Worm (Caenorhabditis elegans) whole organism, late embryonic: ENCODE measurements around the gene lgc-21.
A peak's percentile ranks its signal among the peaks of the same experiment; 100 is the strongest.

Source experiments
- C08G9.2 ChIP-seq: sonication (generic microtip); optimal IDR thresholded peaks from 2 replicates; lab custom pipeline; 2016; ENCODE audit warnings: mild to moderate bottlenecking, missing genetic modification characterization, moderate library complexity, missing compliant biosample characterization
- F13H6.1 ChIP-seq: sonication (generic microtip); optimal IDR thresholded peaks from 2 replicates; lab custom pipeline; 2016; ENCODE audit warnings: missing genetic modification characterization, missing compliant biosample characterization
- K02D7.2 ChIP-seq: sonication (generic microtip); optimal IDR thresholded peaks from 2 replicates; lab custom pipeline; 2017; ENCODE audit warnings: mild to moderate bottlenecking, missing genetic modification characterization, missing compliant biosample characterization
- Y22D7AL.16 ChIP-seq: sonication (generic microtip); optimal IDR thresholded peaks from 2 replicates; lab custom pipeline; 2016; ENCODE audit warnings: missing genetic modification characterization, missing compliant biosample characterization
- ceh-18 ChIP-seq: sonication (generic microtip); optimal IDR thresholded peaks from 2 replicates; lab custom pipeline; 2016; ENCODE audit warnings: missing genetic modification characterization, missing compliant biosample characterization
- ceh-22 ChIP-seq: sonication (generic microtip); optimal IDR thresholded peaks from 2 replicates; lab custom pipeline; 2017; ENCODE audit warnings: missing biosample characterization, missing genetic modification characterization
- ceh-31 ChIP-seq: sonication (generic microtip); optimal IDR thresholded peaks from 2 replicates; lab custom pipeline; 2016; ENCODE audit warnings: missing genetic modification characterization, missing compliant biosample characterization
- ceh-34 ChIP-seq: sonication (generic microtip); optimal IDR thresholded peaks from 2 replicates; lab custom pipeline; 2016; ENCODE audit warnings: mild to moderate bottlenecking, missing genetic modification characterization, missing compliant biosample characterization
- ceh-45 ChIP-seq: fragments of 200-800 bp; sonication (Bioruptor generic); IDR thresholded peaks from 2 replicates; pipeline ENCODE4 v1.3.6; 2022; ENCODE audit warnings: missing genetic modification reagents, missing genetic modification characterization, missing compliant biosample characterization
- ceh-48 ChIP-seq: sonication (generic microtip); optimal IDR thresholded peaks from 2 replicates; lab custom pipeline; 2016; ENCODE audit warnings: missing genetic modification characterization, inconsistent platforms, missing compliant biosample characterization
- ceh-6 ChIP-seq: fragments of 200-800 bp; sonication (Bioruptor generic); optimal IDR thresholded peaks from 2 replicates; lab custom pipeline; 2018; ENCODE audit warnings: mild to moderate bottlenecking, missing genetic modification characterization, missing compliant biosample characterization
- dmd-4 ChIP-seq: sonication (generic microtip); optimal IDR thresholded peaks from 2 replicates; lab custom pipeline; 2016; ENCODE audit warnings: borderline replicate concordance, missing genetic modification characterization, missing compliant biosample characterization
- elt-2 ChIP-seq: sonication (generic microtip); optimal IDR thresholded peaks from 2 replicates; lab custom pipeline; 2016; ENCODE audit warnings: missing genetic modification reagents, missing genetic modification characterization, missing compliant biosample characterization
- elt-4 ChIP-seq: sonication (generic microtip); optimal IDR thresholded peaks from 2 replicates; lab custom pipeline; 2016; ENCODE audit warnings: missing genetic modification characterization, missing compliant biosample characterization
- ets-4 ChIP-seq: sonication (generic microtip); optimal IDR thresholded peaks from 2 replicates; lab custom pipeline; 2016; ENCODE audit warnings: missing genetic modification characterization, missing compliant biosample characterization
- eyg-1 ChIP-seq: sonication (generic microtip); optimal IDR thresholded peaks from 2 replicates; lab custom pipeline; 2016; ENCODE audit warnings: missing genotype, missing genetic modification characterization, missing compliant biosample characterization
- fkh-6 ChIP-seq: sonication (generic microtip); optimal IDR thresholded peaks from 2 replicates; lab custom pipeline; 2016; ENCODE audit warnings: missing genetic modification characterization, missing compliant biosample characterization
- hlh-15 ChIP-seq: sonication (generic microtip); optimal IDR thresholded peaks from 2 replicates; lab custom pipeline; 2016; ENCODE audit warnings: missing genetic modification characterization, missing compliant biosample characterization
- hlh-8 ChIP-seq: sonication (generic microtip); optimal IDR thresholded peaks from 2 replicates; lab custom pipeline; 2016; ENCODE audit warnings: missing genotype, missing genetic modification characterization, missing compliant biosample characterization
- lim-6 ChIP-seq: sonication (generic microtip); optimal IDR thresholded peaks from 2 replicates; lab custom pipeline; 2016; ENCODE audit warnings: missing genetic modification characterization, missing compliant biosample characterization
- mec-3 ChIP-seq: sonication (generic microtip); optimal IDR thresholded peaks from 2 replicates; lab custom pipeline; 2016; ENCODE audit warnings: borderline replicate concordance, missing genetic modification characterization, missing compliant biosample characterization
- nfya-1 ChIP-seq: sonication (generic microtip); optimal IDR thresholded peaks from 2 replicates; lab custom pipeline; 2017; ENCODE audit warnings: missing genetic modification characterization, mild to moderate bottlenecking, missing compliant biosample characterization, antibody characterized with exemption, moderate library complexity
- nhr-232 ChIP-seq: sonication (generic microtip); optimal IDR thresholded peaks from 2 replicates; lab custom pipeline; 2016; ENCODE audit warnings: missing genetic modification characterization, missing compliant biosample characterization
- odd-2 ChIP-seq: sonication (generic microtip); optimal IDR thresholded peaks from 2 replicates; lab custom pipeline; 2017; ENCODE audit warnings: antibody characterized with exemption, mild to moderate bottlenecking, missing genetic modification characterization, missing compliant biosample characterization
- pqm-1 ChIP-seq: sonication (generic microtip); optimal IDR thresholded peaks from 2 replicates; lab custom pipeline; 2016; ENCODE audit warnings: missing genetic modification characterization, missing compliant biosample characterization
- pros-1 ChIP-seq: fragments of 150-350 bp; optimal IDR thresholded peaks from 2 replicates; lab custom pipeline; 2014; ENCODE audit warnings: missing biosample characterization, missing genetic modification reagents, missing genetic modification characterization
- rnt-1 ChIP-seq: sonication (generic microtip); optimal IDR thresholded peaks from 2 replicates; lab custom pipeline; 2016; ENCODE audit warnings: missing genetic modification characterization, missing compliant biosample characterization
- sdc-2 ChIP-seq: sonication (generic microtip); optimal IDR thresholded peaks from 2 replicates; lab custom pipeline; 2016; ENCODE audit warnings: missing genotype, missing genetic modification characterization, missing compliant biosample characterization
- sox-2 ChIP-seq: fragments of 200-800 bp; sonication (Bioruptor generic); IDR thresholded peaks from 2 replicates; pipeline ENCODE4 v1.3.6; 2022; ENCODE audit warnings: missing genetic modification reagents, missing genetic modification characterization, missing compliant biosample characterization
- syd-9 ChIP-seq: sonication (generic microtip); optimal IDR thresholded peaks from 2 replicates; lab custom pipeline; 2016; ENCODE audit warnings: mild to moderate bottlenecking, missing genetic modification characterization, moderate library complexity, missing compliant biosample characterization
- unc-42 ChIP-seq: sonication (generic microtip); optimal IDR thresholded peaks from 2 replicates; lab custom pipeline; 2016; ENCODE audit warnings: missing genotype, missing genetic modification characterization, missing compliant biosample characterization
- unc-55 ChIP-seq: sonication (generic microtip); optimal IDR thresholded peaks from 2 replicates; lab custom pipeline; 2017; ENCODE audit warnings: missing biosample characterization, missing genetic modification reagents, missing genetic modification characterization
- zip-5 ChIP-seq: sonication (generic microtip); optimal IDR thresholded peaks from 2 replicates; lab custom pipeline; 2016; ENCODE audit warnings: missing genetic modification characterization, missing compliant biosample characterization

Gene lgc-21

DNA sequence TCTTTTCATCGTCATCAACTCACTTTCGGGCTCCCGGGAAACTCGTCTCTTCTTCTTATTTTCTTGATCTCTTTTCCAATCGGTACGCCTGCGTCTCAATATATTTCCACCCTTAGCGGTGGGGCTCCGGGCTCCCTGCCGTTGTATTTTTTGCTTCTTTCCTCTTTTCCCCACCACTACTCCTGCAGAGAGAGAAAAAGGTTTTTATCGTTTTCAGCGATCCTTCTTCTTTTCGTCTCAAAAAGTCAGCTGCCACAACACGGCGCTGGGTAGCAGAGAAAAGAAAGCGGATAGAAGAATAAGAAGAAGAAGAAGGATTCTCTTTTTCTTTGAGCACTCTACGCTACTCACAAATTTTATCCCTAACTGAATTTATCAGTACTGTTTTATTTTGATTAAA is 13.0 kb downstream of the lgc-21 start:
- TF ChIP-seq eyg-1 (tag; lab: Kevin White, UChicago) (no peak), ceh-18 (tag; lab: Kevin White, UChicago) (peak; percentile 32), nfya-1 (tag; lab: Kevin White, UChicago) (peak; percentile 23), lim-6 (no peak), unc-55 (GFP tag; lab: Kevin White, UChicago) (peak; percentile 17), ceh-48 (tag; lab: Kevin White, UChicago) (no peak), rnt-1 (tag; lab: Kevin White, UChicago) (peak; percentile 18)

DNA sequence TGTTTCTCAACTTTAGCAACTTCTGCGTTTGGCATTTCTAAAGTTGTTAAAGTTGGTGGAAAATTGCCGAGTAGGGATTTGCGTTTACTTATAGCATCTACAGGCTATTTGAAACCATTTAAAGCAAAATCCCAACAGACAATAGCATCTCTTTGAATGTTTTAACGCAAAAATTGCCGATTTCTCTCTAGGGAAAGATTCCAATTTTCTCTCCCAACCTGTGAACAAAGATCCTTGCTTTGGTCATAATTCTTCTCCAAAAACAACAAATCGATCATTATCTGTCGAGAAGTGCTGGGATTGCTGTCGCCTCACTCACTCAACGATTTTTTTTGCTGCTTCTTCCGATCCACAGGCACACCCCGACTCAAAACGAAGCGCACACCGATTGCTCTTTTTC is 14.0 kb downstream of the lgc-21 start:
- TF ChIP-seq K02D7.2 (no peak), pqm-1 (tag; lab: Kevin White, UChicago) (no peak), ceh-45 (GFP tag; lab: Robert Waterston, UW) (no peak), hlh-15 (tag; lab: Kevin White, UChicago) (no peak), fkh-6 (tag; lab: Kevin White, UChicago) (no peak), zip-5 (tag; lab: Kevin White, UChicago) (no peak), unc-42 (tag; lab: Kevin White, UChicago) (no peak), F13H6.1 (no peak), dmd-4 (tag; lab: Kevin White, UChicago) (no peak), eyg-1 (tag; lab: Kevin White, UChicago) (no peak), lim-6 (no peak)
- TF ChIP-seq, all 69 proteins: peak for 0

ce11 chrX:14049235-14049634 is 18.5 kb downstream of the lgc-21 start, which contains the start of gene dyc-1:
Gene dyc-1, plus strand, starts transcription at chrX:14049535.
- no peak for TF ChIP-seq nhr-232
- TF ChIP-seq C08G9.2 (tag; lab: Kevin White, UChicago) = no peak
- TF ChIP-seq ceh-34 (tag; lab: Kevin White, UChicago) = no peak
- no peak for TF ChIP-seq Y22D7AL.16 (tag; lab: Kevin White, UChicago)
- no peak for TF ChIP-seq sox-2 (GFP tag; lab: Robert Waterston, UW)
- TF ChIP-seq pros-1 (tag; lab: Kevin White, UChicago) = no peak
- no peak for TF ChIP-seq ceh-22 (tag; lab: Kevin White, UChicago)
- no peak for TF ChIP-seq unc-55 (GFP tag; lab: Kevin White, UChicago)
- no peak for TF ChIP-seq mec-3 (tag; lab: Kevin White, UChicago)

- TF ChIP-seq syd-9 = no peak
- no peak for TF ChIP-seq elt-4
- TF ChIP-seq zip-5 (tag; lab: Kevin White, UChicago) = no peak
- no peak for TF ChIP-seq sdc-2 (tag; lab: Kevin White, UChicago)
- TF ChIP-seq unc-42 (tag; lab: Kevin White, UChicago) = peak; percentile 89
Measured at ce11 chrX:14047609-14048008, 20.2 kb downstream of the lgc-21 start.

- peak; percentile 91 for TF ChIP-seq unc-55 (GFP tag; lab: Kevin White, UChicago)
- TF ChIP-seq K02D7.2 = no peak
- TF ChIP-seq unc-42 (tag; lab: Kevin White, UChicago) = peak; percentile 13
- no peak for TF ChIP-seq syd-9
- TF ChIP-seq ceh-6 (GFP tag; lab: Kevin White, UChicago) = no peak
- TF ChIP-seq elt-2 (tag; lab: Kevin White, UChicago) = no peak
- TF ChIP-seq ceh-18 (tag; lab: Kevin White, UChicago) = peak; percentile 16
- no peak for TF ChIP-seq ceh-31 (tag; lab: Kevin White, UChicago)
- no peak for TF ChIP-seq ets-4
- TF ChIP-seq odd-2 (tag; lab: Kevin White, UChicago) = no peak
Measured at ce11 chrX:14044362-14044761, 23.4 kb downstream of the lgc-21 start.

ce11 chrX:14039293-14039692 is 28.5 kb downstream of the lgc-21 start:
- TF ChIP-seq hlh-8 (tag; lab: Kevin White, UChicago) = no peak
- peak; percentile 1 for TF ChIP-seq nfya-1 (tag; lab: Kevin White, UChicago)
- TF ChIP-seq unc-55 (GFP tag; lab: Kevin White, UChicago) = peak; percentile 31
